Worm (Caenorhabditis elegans): ENCODE data around the gene str-243.

str-243 gene

DNA sequence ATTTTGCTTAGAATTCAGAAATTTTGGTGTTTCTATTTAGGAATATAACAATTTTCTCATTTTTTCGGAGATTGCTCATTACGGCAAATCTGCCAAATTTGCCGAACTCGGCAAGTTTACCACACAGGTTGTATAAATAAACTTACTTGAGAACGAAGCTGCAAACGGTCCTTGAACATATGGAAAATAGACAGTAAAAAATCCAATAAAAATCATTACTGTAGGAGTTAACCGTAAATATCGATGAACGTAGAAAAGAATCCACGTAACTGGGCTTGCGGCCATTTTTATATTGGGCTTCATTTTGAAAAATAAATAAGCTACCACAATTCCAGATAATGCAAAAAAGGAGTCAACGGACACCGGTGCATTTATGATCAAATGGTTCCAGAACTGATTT is 17.7 kb downstream of the str-243 start:
- TF ChIP-seq F13C5.2 (tag; optimal IDR thresholded peaks at IDR 0.05): no peak
- no peak for TF ChIP-seq scrt-1 (GFP tag; IDR thresholded peaks at IDR 0.05)
- no peak for TF ChIP-seq ceh-36 (tag; optimal IDR thresholded peaks at IDR 0.05)
- TF ChIP-seq tbx-11 (GFP tag; IDR thresholded peaks at IDR 0.05): no peak

DNA sequence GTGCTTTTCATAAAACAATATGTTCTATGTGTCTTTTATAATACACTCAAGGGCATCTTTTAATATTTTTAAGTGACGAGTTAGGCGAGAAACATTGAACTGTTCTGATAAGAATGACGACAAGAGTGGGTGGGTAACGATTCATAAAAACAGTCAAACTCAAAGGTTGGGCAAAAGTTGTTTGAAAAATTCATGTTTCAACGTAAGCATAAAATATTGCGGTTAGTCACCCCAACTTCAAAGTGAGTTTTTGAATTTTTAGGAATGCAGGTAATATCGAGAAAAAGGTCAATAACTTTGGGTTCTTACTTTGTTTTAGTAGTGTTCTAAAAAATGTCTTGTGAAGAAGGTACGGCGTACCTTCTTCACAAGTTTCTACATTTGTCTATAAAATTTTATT is 19.2 kb downstream of the str-243 start, which contains the start of gene oac-31:
TSS of gene oac-31 (minus strand) at position 101 of the 400 bp plus-strand sequence.
- TF ChIP-seq aly-1 (tag; optimal IDR thresholded peaks at IDR 0.05): no peak
- TF ChIP-seq hmbx-1 (tag; optimal IDR thresholded peaks at IDR 0.05): no peak
- no peak for TF ChIP-seq ama-1 (optimal IDR thresholded peaks at IDR 0.05)
- TF ChIP-seq ceh-36 (tag; optimal IDR thresholded peaks at IDR 0.05): no peak
- TF ChIP-seq F13C5.2 (tag; optimal IDR thresholded peaks at IDR 0.05): no peak
- TF ChIP-seq tbx-37 (GFP tag; conservative IDR thresholded peaks at IDR 0.05): no peak
- TF ChIP-seq pes-1 (GFP tag; IDR thresholded peaks at IDR 0.05): no peak
- no peak for TF ChIP-seq ets-7 (tag; optimal IDR thresholded peaks at IDR 0.05)
- TF ChIP-seq flt-1 (GFP tag; IDR thresholded peaks at IDR 0.05): no peak
- TF ChIP-seq hmg-4 (GFP tag; optimal IDR thresholded peaks at IDR 0.05): no peak
- no peak for TF ChIP-seq scrt-1 (GFP tag; IDR thresholded peaks at IDR 0.05)
- TF ChIP-seq sea-1 (GFP tag; conservative IDR thresholded peaks at IDR 0.05): no peak
- TF ChIP-seq tra-4 (tag; optimal IDR thresholded peaks at IDR 0.05): no peak
- no peak for TF ChIP-seq ceh-13 (GFP tag; optimal IDR thresholded peaks at IDR 0.05)
- no peak for TF ChIP-seq B0310.2 (tag; optimal IDR thresholded peaks at IDR 0.05)
- TF ChIP-seq tbx-11 (GFP tag; IDR thresholded peaks at IDR 0.05): no peak

DNA sequence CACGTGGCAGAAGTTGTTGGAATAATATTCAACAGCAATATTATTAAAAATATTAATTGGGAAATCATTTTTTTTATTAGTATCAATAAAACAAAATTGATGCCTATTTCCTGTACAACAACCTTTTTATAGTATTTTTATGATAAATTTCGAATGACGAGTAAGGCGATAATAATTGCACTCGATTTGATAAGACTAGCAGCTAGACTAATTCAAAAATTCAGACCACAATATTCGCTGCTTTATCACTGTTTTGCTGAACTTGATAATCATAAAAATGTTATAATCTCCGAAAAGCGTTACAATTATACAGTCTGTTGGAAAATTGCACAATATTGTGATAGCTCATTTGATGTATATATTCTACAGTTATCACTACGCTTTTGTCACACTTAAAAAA is 23.1 kb downstream of the str-243 start, which contains the start of gene oac-32:
TSS of gene oac-32 (minus strand) at position 90 of the 400 bp plus-strand sequence.
- no peak for TF ChIP-seq ets-7 (tag; optimal IDR thresholded peaks at IDR 0.05)
- TF ChIP-seq hnd-1 (tag; optimal IDR thresholded peaks at IDR 0.05): no peak
- no peak for TF ChIP-seq aly-1 (tag; optimal IDR thresholded peaks at IDR 0.05)
- TF ChIP-seq flt-1 (GFP tag; IDR thresholded peaks at IDR 0.05): no peak
- no peak for TF ChIP-seq ceh-36 (tag; optimal IDR thresholded peaks at IDR 0.05)
- TF ChIP-seq tra-4 (tag; optimal IDR thresholded peaks at IDR 0.05): no peak
- TF ChIP-seq hmbx-1 (tag; optimal IDR thresholded peaks at IDR 0.05): no peak
- no peak for TF ChIP-seq sea-1 (GFP tag; conservative IDR thresholded peaks at IDR 0.05)

DNA sequence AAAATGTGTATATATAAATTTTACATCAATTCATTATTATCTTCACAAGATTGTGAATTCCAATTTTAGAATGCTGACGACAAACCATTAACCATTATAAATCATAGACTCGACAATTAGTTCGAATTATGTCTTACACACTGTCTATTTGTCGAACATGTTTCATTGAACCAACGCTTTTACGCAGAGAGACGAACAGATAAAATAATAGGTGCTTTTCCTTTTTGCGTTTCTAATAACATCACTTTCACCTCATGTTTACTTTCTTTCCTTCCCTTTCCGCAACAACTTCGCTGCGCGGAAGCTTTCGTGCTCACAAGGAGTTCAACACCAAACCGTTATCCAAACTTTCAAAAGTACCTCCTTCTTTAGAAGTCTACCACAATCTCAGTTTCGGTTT is 25.3 kb downstream of the str-243 start, which contains the start of gene F52F10.2:
TSS of gene F52F10.2 (plus strand) at position 301 of the 400 bp plus-strand sequence.
- TF ChIP-seq hnd-1 (tag; optimal IDR thresholded peaks at IDR 0.05): no peak
- no peak for TF ChIP-seq tbx-37 (GFP tag; conservative IDR thresholded peaks at IDR 0.05)
- no peak for TF ChIP-seq hmg-4 (GFP tag; optimal IDR thresholded peaks at IDR 0.05)
- TF ChIP-seq ama-1 (optimal IDR thresholded peaks at IDR 0.05): no peak
- no peak for TF ChIP-seq flt-1 (GFP tag; IDR thresholded peaks at IDR 0.05)
- TF ChIP-seq scrt-1 (GFP tag; IDR thresholded peaks at IDR 0.05): no peak
- no peak for TF ChIP-seq tbx-11 (GFP tag; IDR thresholded peaks at IDR 0.05)
- no peak for TF ChIP-seq ceh-36 (tag; optimal IDR thresholded peaks at IDR 0.05)
- TF ChIP-seq tra-4 (tag; optimal IDR thresholded peaks at IDR 0.05): no peak
- TF ChIP-seq ceh-13 (GFP tag; optimal IDR thresholded peaks at IDR 0.05): no peak
- TF ChIP-seq sea-1 (GFP tag; conservative IDR thresholded peaks at IDR 0.05): no peak
- no peak for TF ChIP-seq hmbx-1 (tag; optimal IDR thresholded peaks at IDR 0.05)
- TF ChIP-seq F13C5.2 (tag; optimal IDR thresholded peaks at IDR 0.05): no peak
- no peak for TF ChIP-seq pes-1 (GFP tag; IDR thresholded peaks at IDR 0.05)
- no peak for TF ChIP-seq B0310.2 (tag; optimal IDR thresholded peaks at IDR 0.05)
- TF ChIP-seq aly-1 (tag; optimal IDR thresholded peaks at IDR 0.05): no peak

DNA sequence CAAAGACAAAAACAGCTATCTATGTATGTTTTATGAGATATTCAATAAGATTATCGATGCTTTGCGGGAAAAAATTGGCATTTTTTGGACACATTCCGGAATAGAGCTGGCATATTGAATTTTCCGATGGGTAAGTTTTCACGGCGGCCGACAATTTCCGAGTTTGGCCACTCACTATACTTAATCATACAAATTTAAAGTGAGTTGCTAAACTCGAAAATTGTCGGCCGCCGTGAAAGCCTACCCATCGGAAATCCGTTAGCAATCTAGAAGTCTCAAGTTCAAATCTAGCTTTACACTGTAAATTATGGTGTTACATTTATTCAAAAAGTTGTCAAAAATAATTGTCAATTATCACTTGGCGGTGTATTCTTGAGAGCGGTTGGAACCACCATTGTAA is 28.1 kb downstream of the str-243 start:
- no peak for TF ChIP-seq B0310.2 (tag; optimal IDR thresholded peaks at IDR 0.05)
- no peak for TF ChIP-seq hnd-1 (tag; optimal IDR thresholded peaks at IDR 0.05)
- TF ChIP-seq ama-1 (optimal IDR thresholded peaks at IDR 0.05): no peak
- no peak for TF ChIP-seq tbx-37 (GFP tag; conservative IDR thresholded peaks at IDR 0.05)
- no peak for TF ChIP-seq scrt-1 (GFP tag; IDR thresholded peaks at IDR 0.05)

DNA sequence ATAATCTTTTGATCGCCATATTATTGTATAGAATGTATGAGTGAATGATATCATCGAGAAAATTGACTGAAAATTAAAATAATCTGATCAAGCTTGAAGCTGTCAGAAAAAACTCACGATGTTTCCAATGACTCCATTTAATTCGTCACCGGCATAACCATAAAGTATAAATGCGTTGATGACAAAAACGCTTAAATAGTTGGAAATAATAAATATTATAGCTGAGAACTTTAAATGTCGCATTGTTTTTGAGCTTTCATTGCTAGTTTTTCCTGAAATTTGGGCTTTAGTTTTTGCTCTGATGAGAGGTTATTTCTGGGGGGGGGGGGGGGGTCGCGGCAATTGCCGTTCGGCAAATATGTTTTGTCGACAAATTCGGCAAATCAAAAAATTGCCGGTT is 28.6 kb downstream of the str-243 start:
- TF ChIP-seq hmbx-1 (tag; optimal IDR thresholded peaks at IDR 0.05) (no peak), flt-1 (GFP tag; IDR thresholded peaks at IDR 0.05) (no peak), tbx-11 (GFP tag; IDR thresholded peaks at IDR 0.05) (no peak), scrt-1 (GFP tag; IDR thresholded peaks at IDR 0.05) (no peak), ceh-36 (tag; optimal IDR thresholded peaks at IDR 0.05) (no peak), aly-1 (tag; optimal IDR thresholded peaks at IDR 0.05) (no peak), ets-7 (tag; optimal IDR thresholded peaks at IDR 0.05) (no peak), hmg-4 (GFP tag; optimal IDR thresholded peaks at IDR 0.05) (no peak), pes-1 (GFP tag; IDR thresholded peaks at IDR 0.05) (no peak)

DNA sequence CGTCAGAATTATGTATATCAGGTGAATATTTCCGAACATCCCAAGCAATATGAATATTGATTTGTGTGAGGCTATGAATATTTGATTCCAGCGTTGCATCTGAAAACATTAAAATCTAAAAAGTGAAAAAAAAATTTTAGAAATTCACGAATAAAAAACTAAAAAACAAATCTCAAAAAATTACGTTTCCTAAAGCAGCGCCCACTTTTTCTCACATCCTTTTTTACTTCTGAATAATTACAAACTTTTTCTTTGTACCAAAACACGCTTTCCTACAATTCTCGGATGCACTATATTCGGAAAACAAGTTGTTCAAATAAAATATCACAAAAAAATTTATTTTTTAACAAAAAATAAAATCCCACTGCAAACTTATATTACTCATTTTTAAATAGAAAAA is 30.4 kb downstream of the str-243 start, which contains the start of gene srsx-8:
TSS of gene srsx-8 (minus strand) at position 101 of the 400 bp plus-strand sequence.
- no peak for TF ChIP-seq flt-1 (GFP tag; IDR thresholded peaks at IDR 0.05)

DNA sequence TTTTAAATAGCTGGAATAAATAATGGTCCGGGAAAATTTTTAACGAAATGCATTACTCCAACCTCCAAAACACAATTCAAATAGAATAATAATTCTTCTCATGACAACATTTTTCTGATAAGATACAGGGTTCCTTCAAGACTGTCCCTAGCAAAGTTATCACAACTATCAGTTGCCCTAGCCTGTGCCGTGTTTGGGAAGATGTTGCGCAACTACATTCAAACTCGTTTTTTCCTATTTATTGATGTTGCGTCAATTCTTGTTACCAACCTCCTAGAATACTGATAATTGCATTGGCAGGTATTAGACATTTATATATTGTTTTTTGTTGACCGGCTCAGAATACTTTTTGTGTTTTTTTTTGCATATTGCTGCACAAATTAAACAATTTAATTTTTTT is 32.5 kb downstream of the str-243 start:
- TF ChIP-seq tra-4 (tag; optimal IDR thresholded peaks at IDR 0.05) (no peak), hmg-4 (GFP tag; optimal IDR thresholded peaks at IDR 0.05) (no peak), aly-1 (tag; optimal IDR thresholded peaks at IDR 0.05) (no peak), flt-1 (GFP tag; IDR thresholded peaks at IDR 0.05) (no peak), hmbx-1 (tag; optimal IDR thresholded peaks at IDR 0.05) (no peak), pes-1 (GFP tag; IDR thresholded peaks at IDR 0.05) (no peak), ceh-13 (GFP tag; optimal IDR thresholded peaks at IDR 0.05) (no peak), tbx-37 (GFP tag; conservative IDR thresholded peaks at IDR 0.05) (no peak), sea-1 (GFP tag; conservative IDR thresholded peaks at IDR 0.05) (no peak), tbx-11 (GFP tag; IDR thresholded peaks at IDR 0.05) (no peak), ama-1 (optimal IDR thresholded peaks at IDR 0.05) (no peak), ets-7 (tag; optimal IDR thresholded peaks at IDR 0.05) (no peak), hnd-1 (tag; optimal IDR thresholded peaks at IDR 0.05) (no peak), ceh-36 (tag; optimal IDR thresholded peaks at IDR 0.05) (no peak), F13C5.2 (tag; optimal IDR thresholded peaks at IDR 0.05) (no peak), scrt-1 (GFP tag; IDR thresholded peaks at IDR 0.05) (no peak), B0310.2 (tag; optimal IDR thresholded peaks at IDR 0.05) (no peak)

Data from whole organism, early embryonic.